Worm (Caenorhabditis elegans): ENCODE measurements around the gene nmy-3.

- TF ChIP-seq him-1 (tag; optimal IDR thresholded peaks at IDR 0.05), result no peak
- no peak for TF ChIP-seq W03F9.2 (tag; optimal IDR thresholded peaks at IDR 0.05)
Measured at ce11 chrIV:9256865-9257264, 17.4 kb upstream of the nmy-3 start.

Measured in whole organism, L4/young adult.